Fruit fly (Drosophila melanogaster) whole organism, prepupa: ENCODE results near the gene unc-4.

Source experiments
- Blimp-1 ChIP-seq: fragments of 200-800 bp; sonication (Bioruptor generic); optimal IDR thresholded peaks from 3 replicates; lab custom pipeline; 2017; ENCODE audit warnings: missing biosample characterization, missing genetic modification characterization, mild to moderate bottlenecking, moderate library complexity, missing genetic modification reagents
- CG10669 ChIP-seq: fragments of 200-800 bp; sonication (Bioruptor generic); optimal IDR thresholded peaks from 3 replicates; lab custom pipeline; 2018; ENCODE audit warnings: missing biosample characterization, mild to moderate bottlenecking, missing genetic modification characterization, moderate library complexity
- CG11294 ChIP-seq: fragments of 200-800 bp; sonication (Bioruptor generic); IDR thresholded peaks from 2 replicates; pipeline ENCODE4 v1.3.6; 2022; ENCODE audit warnings: missing biosample characterization, missing genetic modification characterization
- CG11762 ChIP-seq: fragments of 200-800 bp; sonication (Bioruptor generic); optimal IDR thresholded peaks from 3 replicates; lab custom pipeline; 2016; ENCODE audit warnings: missing biosample characterization, missing genetic modification characterization; ENCODE audit not compliant: insufficient read depth
- CG15336 ChIP-seq: fragments of 200-800 bp; sonication (Bioruptor generic); IDR thresholded peaks from 2 replicates; pipeline ENCODE4 v1.3.6; 2022; ENCODE audit warnings: missing biosample characterization, missing genetic modification characterization
- CG1621 ChIP-seq: fragments of 200-800 bp; sonication (Bioruptor generic); optimal IDR thresholded peaks from 3 replicates; lab custom pipeline; 2018; ENCODE audit warnings: missing biosample characterization, mild to moderate bottlenecking, missing genetic modification characterization
- CG16779 ChIP-seq: fragments of 200-800 bp; sonication (Bioruptor generic); optimal IDR thresholded peaks from 3 replicates; lab custom pipeline; 2017; ENCODE audit warnings: missing biosample characterization, mild to moderate bottlenecking, missing genetic modification characterization
- CG3032 ChIP-seq: fragments of 200-800 bp; optimal IDR thresholded peaks from 2 replicates; lab custom pipeline; 2019; ENCODE audit warnings: missing biosample characterization, mild to moderate bottlenecking, missing genetic modification characterization, moderate library complexity
- CG31627 ChIP-seq: fragments of 200-800 bp; sonication (Bioruptor generic); optimal IDR thresholded peaks from 3 replicates; lab custom pipeline; 2016; ENCODE audit warnings: missing biosample characterization, missing genetic modification characterization
- CG34406 ChIP-seq: fragments of 200-800 bp; sonication (Bioruptor generic); optimal IDR thresholded peaks from 3 replicates; lab custom pipeline; 2016; ENCODE audit warnings: missing biosample characterization, missing genetic modification characterization
- CG3919 ChIP-seq: fragments of 200-800 bp; sonication (Bioruptor generic); optimal IDR thresholded peaks from 3 replicates; lab custom pipeline; 2016; ENCODE audit warnings: missing biosample characterization, missing genetic modification characterization
- CG6163 ChIP-seq: fragments of 200-800 bp; sonication (Bioruptor generic); IDR thresholded peaks from 3 replicates; pipeline ENCODE4 v1.3.6; 2022; ENCODE audit warnings: missing biosample characterization, missing genetic modification characterization
- CG6276 ChIP-seq: fragments of 200-800 bp; sonication (Bioruptor generic); optimal IDR thresholded peaks from 2 replicates; lab custom pipeline; 2017; ENCODE audit warnings: missing biosample characterization, mild to moderate bottlenecking, missing genetic modification characterization
- CG6792 ChIP-seq: fragments of 200-800 bp; sonication (Bioruptor generic); optimal IDR thresholded peaks from 3 replicates; lab custom pipeline; 2016; ENCODE audit warnings: missing biosample characterization, missing genetic modification characterization
- CG6854 ChIP-seq: fragments of 200-800 bp; sonication (Bioruptor generic); optimal IDR thresholded peaks from 2 replicates; lab custom pipeline; 2017; ENCODE audit warnings: missing biosample characterization, mild to moderate bottlenecking, missing genetic modification characterization
- CG7368 ChIP-seq: fragments of 200-800 bp; sonication (Bioruptor generic); optimal IDR thresholded peaks from 3 replicates; lab custom pipeline; 2016; ENCODE audit warnings: missing biosample characterization, missing genetic modification characterization
- CG8119 ChIP-seq: fragments of 200-800 bp; sonication (Bioruptor generic); IDR thresholded peaks from 3 replicates; pipeline ENCODE4 v1.3.6; 2022; ENCODE audit warnings: missing biosample characterization, missing genetic modification characterization
- CG8632 ChIP-seq: fragments of 200-800 bp; sonication (Bioruptor generic); optimal IDR thresholded peaks from 3 replicates; lab custom pipeline; 2016; ENCODE audit warnings: missing biosample characterization, missing genetic modification characterization
- CG9139 ChIP-seq: fragments of 200-800 bp; sonication (Bioruptor generic); optimal IDR thresholded peaks from 3 replicates; lab custom pipeline; 2017; ENCODE audit warnings: missing biosample characterization, mild to moderate bottlenecking, missing genetic modification characterization
- Eip78C ChIP-seq: fragments of 200-800 bp; sonication (Bioruptor generic); peaks from one replicate; lab custom pipeline; 2016; ENCODE audit warnings: missing biosample characterization, missing genetic modification characterization
- Eip93F ChIP-seq: fragments of 200-800 bp; sonication (Bioruptor generic); optimal IDR thresholded peaks from 2 replicates; lab custom pipeline; 2016; ENCODE audit warnings: missing biosample characterization, mild to moderate bottlenecking, missing genetic modification characterization
- Ets21C ChIP-seq: fragments of 200-800 bp; sonication (Bioruptor generic); optimal IDR thresholded peaks from 3 replicates; lab custom pipeline; 2016; ENCODE audit warnings: missing biosample characterization, missing genetic modification characterization
- Ets96B ChIP-seq: fragments of 200-800 bp; optimal IDR thresholded peaks from 2 replicates; lab custom pipeline; 2019; ENCODE audit warnings: missing biosample characterization, mild to moderate bottlenecking, missing genetic modification characterization, moderate library complexity
- Hr38 ChIP-seq: sonication (Bioruptor generic); optimal IDR thresholded peaks from 2 replicates; lab custom pipeline; 2016; ENCODE audit warnings: missing biosample characterization, missing genetic modification characterization
- Hr39 ChIP-seq: fragments of 200-800 bp; sonication (Bioruptor generic); optimal IDR thresholded peaks from 2 replicates; lab custom pipeline; 2016; ENCODE audit warnings: missing biosample characterization, missing genetic modification characterization
- Hr4 ChIP-seq: fragments of 200-800 bp; sonication (Bioruptor generic); optimal IDR thresholded peaks from 3 replicates; lab custom pipeline; 2016; ENCODE audit warnings: missing biosample characterization, missing genetic modification characterization
- Lpt ChIP-seq: fragments of 200-800 bp; sonication (Bioruptor generic); optimal IDR thresholded peaks from 3 replicates; lab custom pipeline; 2016; ENCODE audit warnings: missing biosample characterization, missing genetic modification characterization
- Sox102F ChIP-seq: fragments of 200-800 bp; sonication (Bioruptor generic); optimal IDR thresholded peaks from 2 replicates; lab custom pipeline; 2016; ENCODE audit warnings: missing biosample characterization, mild to moderate bottlenecking, missing genetic modification characterization
- Sox15 ChIP-seq: fragments of 200-800 bp; sonication (Bioruptor generic); optimal IDR thresholded peaks from 3 replicates; lab custom pipeline; 2016; ENCODE audit warnings: missing biosample characterization, missing genetic modification characterization
- achi ChIP-seq: fragments of 200-800 bp; sonication (Bioruptor generic); optimal IDR thresholded peaks from 3 replicates; lab custom pipeline; 2016; ENCODE audit warnings: missing biosample characterization, missing genetic modification characterization
- acj6 ChIP-seq: fragments of 200-800 bp; sonication (Bioruptor generic); optimal IDR thresholded peaks from 3 replicates; lab custom pipeline; 2016; ENCODE audit warnings: missing biosample characterization, missing genetic modification characterization
- cyc ChIP-seq: fragments of 200-800 bp; sonication (Bioruptor generic); optimal IDR thresholded peaks from 3 replicates; lab custom pipeline; 2016; ENCODE audit warnings: missing biosample characterization, missing genetic modification characterization
- dac ChIP-seq: fragments of 200-800 bp; sonication (Bioruptor generic); optimal IDR thresholded peaks from 2 replicates; lab custom pipeline; 2017; ENCODE audit warnings: missing biosample characterization, mild to moderate bottlenecking, missing genetic modification characterization
- dsx ChIP-seq: fragments of 200-800 bp; optimal IDR thresholded peaks from 3 replicates; lab custom pipeline; 2019; ENCODE audit warnings: missing biosample characterization, mild to moderate bottlenecking, missing genetic modification characterization, moderate library complexity; ENCODE audit not compliant: poor library complexity, severe bottlenecking
- eg ChIP-seq: fragments of 200-800 bp; sonication (Bioruptor generic); IDR thresholded peaks from 3 replicates; pipeline ENCODE4 v1.3.6; 2022; ENCODE audit warnings: missing biosample characterization, missing genetic modification characterization
- fd59A ChIP-seq: fragments of 200-800 bp; sonication (Bioruptor generic); optimal IDR thresholded peaks from 2 replicates; lab custom pipeline; 2017; ENCODE audit warnings: missing biosample characterization, mild to moderate bottlenecking, missing genetic modification characterization, missing genetic modification reagents
- fd85E ChIP-seq: fragments of 200-800 bp; sonication (Bioruptor generic); optimal IDR thresholded peaks from 3 replicates; lab custom pipeline; 2016; ENCODE audit warnings: missing biosample characterization, missing genetic modification characterization
- fkh ChIP-seq: fragments of 200-800 bp; sonication (Bioruptor generic); optimal IDR thresholded peaks from 3 replicates; lab custom pipeline; 2017; ENCODE audit warnings: missing biosample characterization, mild to moderate bottlenecking, missing genetic modification characterization, moderate library complexity
- lz ChIP-seq: fragments of 200-800 bp; sonication (Bioruptor generic); optimal IDR thresholded peaks from 3 replicates; lab custom pipeline; 2016; ENCODE audit warnings: missing biosample characterization, missing genetic modification characterization
- pdm3 ChIP-seq: fragments of 200-800 bp; sonication (Bioruptor generic); optimal IDR thresholded peaks from 3 replicates; lab custom pipeline; 2016; ENCODE audit warnings: missing biosample characterization, missing genetic modification characterization
- salr ChIP-seq, 2 experiments: fragments of 200-800 bp; sonication (Bioruptor generic); optimal IDR thresholded peaks; 3 replicates each; lab custom pipeline; 2016 to 2018; ENCODE audit warnings: missing biosample characterization in 2 of 2, missing genetic modification characterization in 2 of 2, mild to moderate bottlenecking in 1 of 2
- svp ChIP-seq: fragments of 200-800 bp; sonication (Bioruptor generic); peaks from one replicate; lab custom pipeline; 2016; ENCODE audit warnings: missing biosample characterization, missing genetic modification characterization
- topi ChIP-seq: fragments of 200-800 bp; sonication (Bioruptor generic); optimal IDR thresholded peaks from 3 replicates; lab custom pipeline; 2016; ENCODE audit warnings: missing biosample characterization, missing genetic modification characterization
- vri ChIP-seq: fragments of 200-800 bp; sonication (Bioruptor generic); optimal IDR thresholded peaks from 3 replicates; lab custom pipeline; 2016; ENCODE audit warnings: missing biosample characterization, mild to moderate bottlenecking, missing genetic modification characterization

unc-4 gene

DNA sequence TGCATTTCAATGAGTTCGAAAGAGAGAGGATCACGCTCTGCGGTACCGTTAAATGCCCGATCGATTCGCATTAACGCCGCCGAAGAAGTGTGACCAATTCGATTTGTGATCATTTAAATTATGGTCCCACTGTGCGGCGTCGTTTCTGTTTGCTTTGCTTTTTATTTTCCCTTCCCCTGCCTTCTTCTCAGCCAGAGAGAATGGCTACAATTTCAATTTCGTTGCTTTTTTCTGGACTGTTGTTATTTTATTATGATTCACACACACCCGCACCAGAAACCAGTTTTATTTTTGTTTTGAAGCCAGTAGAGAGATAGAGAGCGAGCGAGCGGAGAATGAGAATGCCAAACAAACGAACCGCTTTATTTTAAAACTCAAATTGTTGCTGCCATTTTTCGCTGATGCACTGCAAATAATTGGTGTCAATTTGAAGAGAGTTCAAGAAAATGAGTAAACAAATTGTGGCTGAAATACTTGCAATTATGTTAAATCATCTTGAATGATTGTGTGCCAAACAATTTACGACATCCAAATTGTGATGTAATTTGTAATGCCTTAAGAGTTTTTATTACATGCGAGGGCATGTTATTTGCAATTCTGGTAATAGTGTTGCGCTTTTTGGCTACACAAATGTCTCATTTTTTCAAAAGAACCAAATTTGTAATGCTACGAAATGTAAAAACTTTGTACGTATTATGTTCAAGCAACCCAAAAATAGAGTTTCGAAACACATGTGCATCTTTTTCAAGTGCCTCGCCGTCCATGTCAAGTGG is 25.6 kb upstream of the unc-4 start (continued):
- peak; percentile 64 for TF ChIP-seq CG6792
- TF ChIP-seq fd59A (GFP tag; lab: Kevin White, UChicago) = peak; percentile 48
- TF ChIP-seq Lpt = peak; percentile 50
- TF ChIP-seq Ets96B (tag; lab: Kevin White, UChicago) = peak; percentile 68
- peak; percentile 47 for TF ChIP-seq CG1621 (tag; lab: Kevin White, UChicago)
- TF ChIP-seq fd85E = no peak
- peak; percentile 32 for TF ChIP-seq Ets21C (GFP tag; lab: Kevin White, UChicago)
- TF ChIP-seq CG8632 = peak; percentile 15
- TF ChIP-seq CG11762 (GFP tag; lab: Kevin White, UChicago) = peak; percentile 72
- peak in 1 of 2 experiments; percentile 83 for TF ChIP-seq salr (GFP tag; optimal IDR thresholded peaks at IDR 0.05; lab: Kevin White, UChicago)
- peak; percentile 75 for TF ChIP-seq CG15336 (GFP tag; lab: Robert Waterston, UW)
- TF ChIP-seq Sox102F (GFP tag; lab: Kevin White, UChicago) = peak; percentile 37
- peak; percentile 94 for TF ChIP-seq Eip78C (GFP tag; lab: Kevin White, UChicago)
- peak; percentile 89 for TF ChIP-seq svp (GFP tag; lab: Kevin White, UChicago)
- no peak for TF ChIP-seq Eip93F (GFP tag; lab: Kevin White, UChicago)
- peak; percentile 46; the same call in 1 of the 2 replicates for TF ChIP-seq CG11294 (GFP tag; lab: Robert Waterston, UW)
- TF ChIP-seq CG6163 (GFP tag; lab: Robert Waterston, UW) = peak; percentile 71
- peak; percentile 80 for TF ChIP-seq topi (GFP tag; lab: Kevin White, UChicago)
- TF ChIP-seq vri (GFP tag; lab: Kevin White, UChicago) = peak; percentile 52
- peak; percentile 70 for TF ChIP-seq Hr4
- TF ChIP-seq Blimp-1 (GFP tag; lab: Kevin White, UChicago) = peak; percentile 42
- TF ChIP-seq dac (GFP tag; lab: Kevin White, UChicago) = peak; percentile 45
- TF ChIP-seq CG3032 = peak; percentile 72
- peak; percentile 27 for TF ChIP-seq CG6854 (GFP tag; lab: Kevin White, UChicago)
- peak; percentile 68 for TF ChIP-seq cyc (GFP tag; lab: Kevin White, UChicago)
- peak; percentile 54 for TF ChIP-seq CG34406 (GFP tag; lab: Kevin White, UChicago)
- peak; percentile 50 for TF ChIP-seq CG9139 (GFP tag; lab: Kevin White, UChicago)
- peak; percentile 67 for TF ChIP-seq CG10669 (GFP tag; lab: Kevin White, UChicago)

DNA sequence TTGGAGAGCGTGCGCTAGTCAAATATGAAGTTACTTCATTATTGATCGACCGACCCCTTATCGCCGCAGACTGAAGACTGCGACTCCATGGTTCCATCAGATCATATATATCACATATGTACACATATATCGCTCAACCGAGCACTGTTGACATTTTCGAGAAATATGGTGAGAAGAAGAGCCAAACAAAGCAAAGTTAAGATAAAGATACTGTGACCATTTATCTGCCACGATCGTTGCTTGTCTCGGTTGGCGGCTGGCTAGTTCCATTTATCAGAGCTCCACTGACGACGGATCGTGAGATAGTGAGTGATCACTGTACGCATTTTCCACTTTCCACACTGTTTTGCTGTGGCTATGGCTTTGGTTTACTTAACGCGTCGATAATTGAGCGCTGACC is 24.8 kb upstream of the unc-4 start:
- TF ChIP-seq fkh (GFP tag; lab: Kevin White, UChicago) (peak; percentile 62), CG6163 (GFP tag; lab: Robert Waterston, UW) (no peak)
- TF ChIP-seq, all 60 proteins: peak for 1

- TF ChIP-seq Hr4 (no peak), Hr39 (peak; percentile 22), Ets21C (GFP tag; lab: Kevin White, UChicago) (no peak), Ets96B (tag; lab: Kevin White, UChicago) (peak; percentile 20), cyc (GFP tag; lab: Kevin White, UChicago) (no peak), CG3919 (GFP tag; lab: Kevin White, UChicago) (peak; percentile 28), CG11762 (GFP tag; lab: Kevin White, UChicago) (no peak), CG31627 (GFP tag; lab: Kevin White, UChicago) (peak; percentile 18), CG16779 (tag; lab: Kevin White, UChicago) (no peak), CG7368 (GFP tag; lab: Kevin White, UChicago) (no peak), CG6163 (GFP tag; lab: Robert Waterston, UW) (no peak), Hr38 (no peak), fd85E (no peak), Blimp-1 (GFP tag; lab: Kevin White, UChicago) (no peak), Sox102F (GFP tag; lab: Kevin White, UChicago) (peak; percentile 39), CG8119 (peak; percentile 48; the same call in 1 of the 3 replicates), topi (GFP tag; lab: Kevin White, UChicago) (peak; percentile 32), Sox15 (GFP tag; lab: Kevin White, UChicago) (no peak), acj6 (GFP tag; lab: Kevin White, UChicago) (peak; percentile 16), eg (GFP tag; lab: Robert Waterston, UW) (no peak), lz (GFP tag; lab: Kevin White, UChicago) (peak; percentile 30), achi (GFP tag; lab: Kevin White, UChicago) (peak; percentile 29), CG6276 (GFP tag; lab: Kevin White, UChicago) (no peak), CG15336 (GFP tag; lab: Robert Waterston, UW) (no peak), vri (GFP tag; lab: Kevin White, UChicago) (no peak), dsx (peak; percentile 47), pdm3 (no peak)
Measured at dm6 chrX:17745705-17746416, 22.5 kb upstream of the unc-4 start.
